Worm (Caenorhabditis elegans) whole organism, late embryonic: ENCODE measurements around the gene ZK1240.11.

Experiments used
- F13H6.1 ChIP-seq: sonication (generic microtip); optimal IDR thresholded peaks from 2 replicates; lab custom pipeline; 2016; ENCODE audit warnings: missing genetic modification characterization, missing compliant biosample characterization
- ceh-18 ChIP-seq: sonication (generic microtip); optimal IDR thresholded peaks from 2 replicates; lab custom pipeline; 2016; ENCODE audit warnings: missing genetic modification characterization, missing compliant biosample characterization
- ceh-34 ChIP-seq: sonication (generic microtip); optimal IDR thresholded peaks from 2 replicates; lab custom pipeline; 2016; ENCODE audit warnings: mild to moderate bottlenecking, missing genetic modification characterization, missing compliant biosample characterization
- fax-1 ChIP-seq: sonication (generic microtip); optimal IDR thresholded peaks from 2 replicates; lab custom pipeline; 2016; ENCODE audit warnings: missing genotype, missing genetic modification characterization, missing compliant biosample characterization
- gmeb-2 ChIP-seq: sonication (generic microtip); optimal IDR thresholded peaks from 2 replicates; lab custom pipeline; 2016; ENCODE audit warnings: missing genetic modification characterization, inconsistent platforms, missing compliant biosample characterization
- nhr-11 ChIP-seq: fragments of 150-350 bp; optimal IDR thresholded peaks from 2 replicates; lab custom pipeline; 2014; ENCODE audit warnings: missing biosample characterization, missing genetic modification characterization
- pha-4 ChIP-seq: fragments of 150-350 bp; optimal IDR thresholded peaks from 2 replicates; lab custom pipeline; 2018; ENCODE audit warnings: missing biosample characterization, missing genetic modification reagents, missing genetic modification characterization
- pqm-1 ChIP-seq: sonication (generic microtip); optimal IDR thresholded peaks from 2 replicates; lab custom pipeline; 2016; ENCODE audit warnings: missing genetic modification characterization, missing compliant biosample characterization
- syd-9 ChIP-seq: sonication (generic microtip); optimal IDR thresholded peaks from 2 replicates; lab custom pipeline; 2016; ENCODE audit warnings: mild to moderate bottlenecking, missing genetic modification characterization, moderate library complexity, missing compliant biosample characterization

ce11 chrII:2356795-2357194, 31.7 kb downstream of the ZK1240.11 start, which contains the start of gene F43C11.1:
- TF ChIP-seq pha-4 (tag; lab: Kevin White, UChicago) (no peak), pqm-1 (tag; lab: Kevin White, UChicago) (no peak), ceh-34 (tag; lab: Kevin White, UChicago) (no peak), syd-9 (no peak), nhr-11 (tag; lab: Kevin White, UChicago) (no peak), F13H6.1 (no peak), ceh-18 (tag; lab: Kevin White, UChicago) (no peak), gmeb-2 (no peak), fax-1 (tag; lab: Kevin White, UChicago) (no peak)
